Worm (Caenorhabditis elegans) whole organism, mixed stage, embryonic: Measurements from ENCODE around the gene pals-38.
A peak's percentile ranks its signal among the peaks of the same experiment; 100 is the strongest.

Source experiments
- blmp-1 ChIP-seq: fragments of 150-350 bp; optimal IDR thresholded peaks from 2 replicates; lab custom pipeline; 2014; ENCODE audit warnings: missing biosample characterization, missing genetic modification characterization
- ceh-39 ChIP-seq: fragments of 150-350 bp; optimal IDR thresholded peaks from 2 replicates; lab custom pipeline; 2014; ENCODE audit warnings: missing biosample characterization, missing genetic modification characterization
- ceh-43 ChIP-seq: fragments of 200-800 bp; sonication (Bioruptor generic); optimal IDR thresholded peaks from 2 replicates; lab custom pipeline; 2018; ENCODE audit warnings: mild to moderate bottlenecking, missing genetic modification characterization, moderate library complexity, missing compliant biosample characterization
- ceh-83 ChIP-seq: fragments of 200-800 bp; sonication (Bioruptor generic); optimal IDR thresholded peaks from 2 replicates; lab custom pipeline; 2018; ENCODE audit warnings: mild to moderate bottlenecking, missing genetic modification characterization, missing compliant biosample characterization
- ces-1 ChIP-seq: fragments of 150-350 bp; optimal IDR thresholded peaks from 2 replicates; lab custom pipeline; 2014; ENCODE audit warnings: missing biosample characterization, missing genetic modification reagents, missing genetic modification characterization
- cnd-1 ChIP-seq: fragments of 200-800 bp; sonication (Bioruptor generic); optimal IDR thresholded peaks from 2 replicates; lab custom pipeline; 2018; ENCODE audit warnings: mild to moderate bottlenecking, missing genetic modification characterization, missing compliant biosample characterization
- elt-1 ChIP-seq: sonication (generic microtip); optimal IDR thresholded peaks from 2 replicates; lab custom pipeline; 2017; ENCODE audit warnings: missing genetic modification characterization, mild to moderate bottlenecking, missing compliant biosample characterization, antibody characterized with exemption, moderate library complexity, borderline replicate concordance; ENCODE audit not compliant: insufficient read depth
- elt-3 ChIP-seq: fragments of 150-350 bp; optimal IDR thresholded peaks from 2 replicates; lab custom pipeline; 2014; ENCODE audit warnings: missing biosample characterization, missing genetic modification characterization
- flh-1 ChIP-seq: fragments of 200-800 bp; sonication (Bioruptor generic); optimal IDR thresholded peaks from 2 replicates; lab custom pipeline; 2018; ENCODE audit warnings: mild to moderate bottlenecking, missing genetic modification characterization, moderate library complexity, missing compliant biosample characterization
- ham-2 ChIP-seq: fragments of 200-800 bp; sonication (Bioruptor generic); optimal IDR thresholded peaks from 2 replicates; lab custom pipeline; 2018; ENCODE audit warnings: mild to moderate bottlenecking, missing genetic modification characterization, missing compliant biosample characterization
- hlh-1 ChIP-seq: fragments of 150-350 bp; optimal IDR thresholded peaks from 2 replicates; lab custom pipeline; 2014; ENCODE audit warnings: missing biosample characterization, missing genetic modification reagents, missing genetic modification characterization
- lin-13 ChIP-seq: fragments of 150-350 bp; optimal IDR thresholded peaks from 2 replicates; lab custom pipeline; 2014; ENCODE audit warnings: missing biosample characterization, missing genetic modification characterization
- lin-32 ChIP-seq: fragments of 200-800 bp; sonication (Bioruptor generic); optimal IDR thresholded peaks from 2 replicates; lab custom pipeline; 2018; ENCODE audit warnings: mild to moderate bottlenecking, missing genetic modification characterization, missing compliant biosample characterization
- lsy-2 ChIP-seq: fragments of 150-350 bp; optimal IDR thresholded peaks from 2 replicates; lab custom pipeline; 2014; ENCODE audit warnings: missing biosample characterization, missing genetic modification characterization
- mab-5 ChIP-seq: fragments of 150-350 bp; optimal IDR thresholded peaks from 2 replicates; lab custom pipeline; 2014; ENCODE audit warnings: missing biosample characterization, missing genetic modification characterization
- mep-1 ChIP-seq: fragments of 150-350 bp; optimal IDR thresholded peaks from 2 replicates; lab custom pipeline; 2017; ENCODE audit warnings: missing biosample characterization, missing genetic modification reagents, missing genetic modification characterization, inconsistent platforms
- mls-2 ChIP-seq: sonication (generic microtip); optimal IDR thresholded peaks from 2 replicates; lab custom pipeline; 2016; ENCODE audit warnings: mild to moderate bottlenecking, missing genetic modification characterization, moderate library complexity, missing compliant biosample characterization
- nhr-12 ChIP-seq: fragments of 150-350 bp; optimal IDR thresholded peaks from 2 replicates; lab custom pipeline; 2014; ENCODE audit warnings: missing biosample characterization, missing genetic modification characterization
- nhr-2 ChIP-seq: fragments of 150-350 bp; optimal IDR thresholded peaks from 2 replicates; lab custom pipeline; 2014; ENCODE audit warnings: missing biosample characterization, missing genetic modification characterization
- nhr-28 ChIP-seq: fragments of 150-350 bp; optimal IDR thresholded peaks from 2 replicates; lab custom pipeline; 2014; ENCODE audit warnings: missing biosample characterization, missing genetic modification characterization
- nhr-76 ChIP-seq: sonication (generic microtip); optimal IDR thresholded peaks from 2 replicates; lab custom pipeline; 2017; ENCODE audit warnings: missing biosample characterization, missing genetic modification characterization
- pha-4 ChIP-seq: fragments of 150-350 bp; optimal IDR thresholded peaks from 2 replicates; lab custom pipeline; 2018; ENCODE audit warnings: missing biosample characterization, missing genetic modification reagents, missing genetic modification characterization
- sem-2 ChIP-seq: fragments of 200-800 bp; sonication (Bioruptor generic); optimal IDR thresholded peaks from 2 replicates; lab custom pipeline; 2018; ENCODE audit warnings: mild to moderate bottlenecking, missing genetic modification characterization, missing compliant biosample characterization
- snpc-4 ChIP-seq: fragments of 150-350 bp; optimal IDR thresholded peaks from 2 replicates; lab custom pipeline; 2014; ENCODE audit warnings: missing biosample characterization, missing genetic modification characterization
- sptf-1 ChIP-seq: sonication (generic microtip); optimal IDR thresholded peaks from 2 replicates; lab custom pipeline; 2017; ENCODE audit warnings: mild to moderate bottlenecking, missing genetic modification characterization, moderate library complexity, missing compliant biosample characterization
- tbx-8 ChIP-seq: fragments of 200-800 bp; sonication (Bioruptor generic); optimal IDR thresholded peaks from 2 replicates; lab custom pipeline; 2018; ENCODE audit warnings: mild to moderate bottlenecking, missing genetic modification characterization, moderate library complexity, missing compliant biosample characterization
- unc-120 ChIP-seq: sonication (generic microtip); optimal IDR thresholded peaks from 2 replicates; lab custom pipeline; 2017; ENCODE audit warnings: missing genetic modification characterization, missing compliant biosample characterization; ENCODE audit not compliant: poor library complexity, severe bottlenecking
- unc-39 ChIP-seq: fragments of 150-350 bp; optimal IDR thresholded peaks from 2 replicates; lab custom pipeline; 2014; ENCODE audit warnings: missing biosample characterization, missing genetic modification characterization
- unc-62 ChIP-seq: fragments of 150-350 bp; optimal IDR thresholded peaks from 2 replicates; lab custom pipeline; 2014; ENCODE audit warnings: missing biosample characterization, missing genetic modification reagents, missing genetic modification characterization
- ztf-11 ChIP-seq: fragments of 150-350 bp; optimal IDR thresholded peaks from 2 replicates; lab custom pipeline; 2014; ENCODE audit warnings: missing biosample characterization, missing genetic modification characterization

pals-38 gene

ce11 chrV:12446895-12447294, at the start of gene pals-38, which contains the start of gene C54D10.9:
Gene pals-38 (minus strand): TSS chrV:12446995.
Gene C54D10.9 (plus strand): TSS chrV:12447153.
- TF ChIP-seq blmp-1 (no peak), cnd-1 (tag; lab: Kevin White, UChicago) (no peak), mls-2 (tag; lab: Kevin White, UChicago) (no peak), unc-62 (GFP tag; lab: Kevin White, UChicago) (no peak), ztf-11 (no peak), nhr-2 (no peak), mab-5 (tag; lab: Kevin White, UChicago) (no peak), sptf-1 (no peak), elt-3 (tag; lab: Kevin White, UChicago) (no peak)

ce11 chrV:12494522-12494921, 47.7 kb upstream of the pals-38 start, which contains the start of gene mrps-11:
Gene mrps-11 (minus strand): TSS chrV:12494622.
- no peak for TF ChIP-seq lin-32 (GFP tag; lab: Kevin White, UChicago)
- TF ChIP-seq tbx-8 (GFP tag; lab: Kevin White, UChicago) = no peak

- TF ChIP-seq hlh-1 (tag; lab: Kevin White, UChicago) = no peak
- no peak for TF ChIP-seq ceh-43
- no peak for TF ChIP-seq lin-32 (GFP tag; lab: Kevin White, UChicago)
- TF ChIP-seq nhr-2 = no peak
- no peak for TF ChIP-seq mep-1 (tag; lab: Kevin White, UChicago)
- no peak for TF ChIP-seq nhr-76 (tag; lab: Kevin White, UChicago)
- TF ChIP-seq lin-13 (tag; lab: Kevin White, UChicago) = no peak
- TF ChIP-seq elt-1 (tag; lab: Kevin White, UChicago) = no peak
- TF ChIP-seq elt-3 (tag; lab: Kevin White, UChicago) = no peak
- no peak for TF ChIP-seq nhr-12 (tag; lab: Kevin White, UChicago)
- TF ChIP-seq unc-39 (tag; lab: Kevin White, UChicago) = no peak
- no peak for TF ChIP-seq tbx-8 (GFP tag; lab: Kevin White, UChicago)
These were observed 44.4 kb upstream of the pals-38 start for ce11 chrV:12491070-12491643.

ce11 chrV:12488002-12488401, 41.2 kb upstream of the pals-38 start:
- TF ChIP-seq elt-1 (tag; lab: Kevin White, UChicago) = no peak
- no peak for TF ChIP-seq unc-120 (tag; lab: Kevin White, UChicago)
- no peak for TF ChIP-seq snpc-4 (tag; lab: Kevin White, UChicago)
- TF ChIP-seq ztf-11 = no peak
- TF ChIP-seq mab-5 (tag; lab: Kevin White, UChicago) = no peak
- no peak for TF ChIP-seq ceh-83 (GFP tag; lab: Kevin White, UChicago)
- TF ChIP-seq elt-3 (tag; lab: Kevin White, UChicago) = no peak
- TF ChIP-seq unc-39 (tag; lab: Kevin White, UChicago) = no peak
- TF ChIP-seq flh-1 (GFP tag; lab: Kevin White, UChicago) = no peak

DNA sequence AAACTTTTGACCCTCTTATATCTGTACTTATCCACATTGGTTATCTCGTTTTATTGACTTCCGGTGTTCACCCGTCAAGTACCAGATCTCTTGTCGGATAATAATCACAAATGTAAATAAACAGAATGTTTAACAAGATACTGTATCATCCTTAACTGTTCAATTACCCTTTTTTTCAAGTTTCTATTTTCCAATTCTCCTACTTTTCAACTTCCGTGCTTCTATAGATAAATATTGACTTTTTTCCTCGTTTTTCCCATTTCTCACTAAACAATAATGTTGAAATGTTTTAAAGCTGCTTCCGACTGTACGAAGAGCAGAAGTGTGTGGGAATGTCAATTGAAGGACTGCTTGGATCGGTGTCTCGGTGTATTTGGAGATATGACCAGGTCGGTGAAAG, 40.1 kb upstream of the pals-38 start, which contains the start of gene inx-11:
TSS of gene inx-11 (plus strand) at position 301 of the 400 bp plus-strand sequence.
- TF ChIP-seq pha-4 = peak; percentile 40
- no peak for TF ChIP-seq ham-2 (GFP tag; lab: Kevin White, UChicago)
- no peak for TF ChIP-seq cnd-1 (tag; lab: Kevin White, UChicago)

DNA sequence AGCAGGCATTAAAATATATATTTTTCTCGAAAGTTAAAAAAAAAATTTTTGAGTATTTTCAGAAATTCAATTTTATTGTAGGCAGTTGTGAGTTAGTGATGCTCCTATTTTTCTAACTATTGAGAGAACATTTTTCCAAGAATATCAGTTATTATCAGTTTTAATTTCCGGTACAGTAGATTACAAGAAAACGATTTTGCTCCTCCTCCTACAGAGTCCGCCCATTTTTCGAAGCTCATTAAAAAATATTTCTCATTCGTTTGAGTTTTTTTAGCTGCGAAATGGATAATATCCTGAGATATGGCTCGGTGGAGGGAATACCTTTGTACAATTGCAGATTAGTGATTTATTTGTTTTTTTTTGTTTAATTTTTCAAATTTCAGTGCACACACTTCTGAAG, 37.8 kb upstream of the pals-38 start, which contains the start of gene srt-39:
TSS of gene srt-39 (plus strand) at position 301 of the 400 bp plus-strand sequence.
- TF ChIP-seq tbx-8 (GFP tag; lab: Kevin White, UChicago) (no peak), lsy-2 (tag; lab: Kevin White, UChicago) (no peak), elt-3 (tag; lab: Kevin White, UChicago) (no peak), ceh-43 (no peak), ceh-39 (tag; lab: Kevin White, UChicago) (no peak), ces-1 (GFP tag; lab: Kevin White, UChicago) (no peak), nhr-76 (tag; lab: Kevin White, UChicago) (no peak), nhr-28 (no peak), flh-1 (GFP tag; lab: Kevin White, UChicago) (no peak), sptf-1 (no peak), elt-1 (tag; lab: Kevin White, UChicago) (no peak), sem-2 (GFP tag; lab: Kevin White, UChicago) (no peak), unc-62 (GFP tag; lab: Kevin White, UChicago) (no peak)
